Fruit fly (Drosophila melanogaster) whole organism, wandering third instar larva: Measurements from ENCODE around the gene Golgin84.

Experiments
- Abd-B ChIP-seq: fragments of >200 bp; optimal IDR thresholded peaks from 2 replicates; lab custom pipeline; 2017; ENCODE audit warnings: missing biosample characterization, missing genetic modification characterization
- CG32264 ChIP-seq: fragments of 200-800 bp; sonication (Bioruptor generic); optimal IDR thresholded peaks from 2 replicates; lab custom pipeline; 2016; ENCODE audit warnings: missing biosample characterization, missing genetic modification characterization
- CG9705 ChIP-seq: fragments of 200-800 bp; sonication (Bioruptor generic); optimal IDR thresholded peaks from 2 replicates; lab custom pipeline; 2018; ENCODE audit warnings: missing biosample characterization, mild to moderate bottlenecking, missing genetic modification characterization
- CrebA ChIP-seq: fragments of 200-800 bp; sonication (Bioruptor generic); optimal IDR thresholded peaks from 2 replicates; lab custom pipeline; 2016; ENCODE audit warnings: missing biosample characterization, mild to moderate bottlenecking, missing genetic modification characterization, borderline replicate concordance
- Dif ChIP-seq: fragments of 200-275, 200-300 bp; sonication (Bioruptor generic); optimal IDR thresholded peaks from 2 replicates; lab custom pipeline; 2018; ENCODE audit warnings: missing biosample characterization, missing genetic modification characterization; ENCODE audit not compliant: partially characterized antibody
- GATAd ChIP-seq: sonication (Bioruptor generic); optimal IDR thresholded peaks from 2 replicates; lab custom pipeline; 2016; ENCODE audit warnings: missing biosample characterization, missing genetic modification characterization
- HLH106 ChIP-seq: fragments of 200-800 bp; optimal IDR thresholded peaks from 3 replicates; lab custom pipeline; 2019; ENCODE audit warnings: missing biosample characterization, mild to moderate bottlenecking, missing genetic modification characterization, moderate library complexity
- Hnf4 ChIP-seq: fragments of 200-800 bp; sonication (Bioruptor generic); optimal IDR thresholded peaks from 2 replicates; lab custom pipeline; 2016; ENCODE audit warnings: missing biosample characterization, mild to moderate bottlenecking, missing genetic modification characterization
- Hr78 ChIP-seq: fragments of >200 bp; optimal IDR thresholded peaks from 2 replicates; lab custom pipeline; 2017; ENCODE audit warnings: missing biosample characterization, missing genetic modification characterization
- Hr83 ChIP-seq: fragments of 200-300 bp; sonication (Bioruptor generic); optimal IDR thresholded peaks from 2 replicates; lab custom pipeline; 2016; ENCODE audit warnings: missing biosample characterization, mild to moderate bottlenecking, missing genetic modification characterization, moderate library complexity; ENCODE audit not compliant: poor library complexity, severe bottlenecking
- Jra ChIP-seq: sonication (Bioruptor generic); optimal IDR thresholded peaks from 2 replicates; lab custom pipeline; 2016; ENCODE audit warnings: missing biosample characterization, missing genetic modification characterization
- Mio ChIP-seq: sonication (Bioruptor generic); optimal IDR thresholded peaks from 2 replicates; lab custom pipeline; 2016; ENCODE audit warnings: missing biosample characterization, missing genetic modification characterization
- Myc ChIP-seq: fragments of >200 bp; optimal IDR thresholded peaks from 2 replicates; lab custom pipeline; 2017
- N ChIP-seq: fragments of >200 bp; optimal IDR thresholded peaks from 2 replicates; lab custom pipeline; 2018; ENCODE audit warnings: missing biosample characterization, missing external identifiers, missing genetic modification characterization
- OdsH ChIP-seq: fragments of 200-800 bp; sonication (Bioruptor generic); optimal IDR thresholded peaks from 2 replicates; lab custom pipeline; 2016; ENCODE audit warnings: missing biosample characterization, mild to moderate bottlenecking, missing genetic modification characterization
- Rel ChIP-seq, 2 experiments: fragments of 200-800 bp; sonication (Bioruptor generic) in 1 of 2; optimal IDR thresholded peaks; 2 replicates in 1 of 2; 3 replicates in 1 of 2; lab custom pipeline; 2016 to 2019; ENCODE audit warnings: mild to moderate bottlenecking in 2 of 2, missing biosample characterization in 2 of 2, missing genetic modification characterization in 2 of 2, moderate library complexity in 1 of 2
- Sp1 ChIP-seq: fragments of 200-800 bp; sonication (Bioruptor generic); optimal IDR thresholded peaks from 3 replicates; lab custom pipeline; 2019; ENCODE audit warnings: missing biosample characterization, mild to moderate bottlenecking, missing genetic modification characterization, moderate library complexity
- br ChIP-seq: fragments of 200-800 bp; sonication (Bioruptor generic); optimal IDR thresholded peaks from 2 replicates; lab custom pipeline; 2016; ENCODE audit warnings: missing biosample characterization, missing genetic modification characterization
- dmrt93B ChIP-seq: fragments of 200-800 bp; sonication (Bioruptor generic); optimal IDR thresholded peaks from 2 replicates; lab custom pipeline; 2018; ENCODE audit warnings: missing biosample characterization, mild to moderate bottlenecking, missing genetic modification characterization
- dsf ChIP-seq: sonication (Bioruptor generic); optimal IDR thresholded peaks from 2 replicates; lab custom pipeline; 2016; ENCODE audit warnings: missing biosample characterization, missing genetic modification characterization, borderline replicate concordance
- foxo ChIP-seq, 2 experiments: fragments of 200-800 bp; sonication (Bioruptor generic); optimal IDR thresholded peaks; 2 replicates in 1 of 2; 3 replicates in 1 of 2; lab custom pipeline; 2016 to 2017; ENCODE audit warnings: missing biosample characterization in 2 of 2, missing genetic modification characterization in 2 of 2
- fru ChIP-seq: fragments of 200-800 bp; sonication (Bioruptor generic); optimal IDR thresholded peaks from 3 replicates; lab custom pipeline; 2016; ENCODE audit warnings: missing biosample characterization, mild to moderate bottlenecking, missing genetic modification characterization
- h ChIP-seq: fragments of 200-800 bp; sonication (Bioruptor generic); optimal IDR thresholded peaks from 3 replicates; lab custom pipeline; 2016; ENCODE audit warnings: missing biosample characterization, mild to moderate bottlenecking, missing genetic modification characterization
- jim ChIP-seq: fragments of 175-275, 200-325 bp; sonication (Bioruptor generic); optimal IDR thresholded peaks from 2 replicates; lab custom pipeline; 2016; ENCODE audit warnings: missing biosample characterization, mild to moderate bottlenecking, missing genetic modification characterization
- pan ChIP-seq: fragments of >200 bp; optimal IDR thresholded peaks from 2 replicates; lab custom pipeline; 2017
- psq ChIP-seq: fragments of 200-800 bp; sonication (Bioruptor generic); optimal IDR thresholded peaks from 3 replicates; lab custom pipeline; 2017; ENCODE audit warnings: missing biosample characterization, mild to moderate bottlenecking, missing genetic modification characterization, moderate library complexity
- rgr ChIP-seq: fragments of 200-800 bp; sonication (Bioruptor generic); optimal IDR thresholded peaks from 3 replicates; lab custom pipeline; 2016; ENCODE audit warnings: missing biosample characterization, mild to moderate bottlenecking, missing genetic modification characterization
- sage ChIP-seq: fragments of 200-800 bp; sonication (Bioruptor generic); optimal IDR thresholded peaks from 2 replicates; lab custom pipeline; 2016; ENCODE audit warnings: missing biosample characterization, mild to moderate bottlenecking, missing genetic modification characterization
- sv ChIP-seq: fragments of 200-800 bp; sonication (Bioruptor generic); optimal IDR thresholded peaks from 3 replicates; lab custom pipeline; 2016; ENCODE audit warnings: missing biosample characterization, missing genetic modification characterization
- usp ChIP-seq: fragments of >200 bp; optimal IDR thresholded peaks from 2 replicates; lab custom pipeline; 2017; ENCODE audit warnings: missing biosample characterization, missing genetic modification characterization
- woc ChIP-seq: sonication (Bioruptor generic); optimal IDR thresholded peaks from 2 replicates; lab custom pipeline; 2016; ENCODE audit warnings: missing biosample characterization, mild to moderate bottlenecking, missing genetic modification characterization

Gene Golgin84

dm6 chr3R:24364880-24365604 is 7.3 kb upstream of the Golgin84 start, which contains the start of the genes CG17784 and CG13613:
Gene CG17784 (minus strand): TSS chr3R:24364980.
Gene CG13613 (plus strand): TSS chr3R:24365554.
- TF ChIP-seq N (no peak), br (no peak), fru (no peak), Mio (GFP tag; lab: Kevin White, UChicago) (no peak), Dif (GFP tag; lab: Kevin White, UChicago) (no peak), Sp1 (no peak), Hnf4 (GFP tag; lab: Kevin White, UChicago) (no peak), pan (no peak), CG9705 (GFP tag; lab: Kevin White, UChicago) (no peak), sage (GFP tag; lab: Kevin White, UChicago) (no peak), OdsH (GFP tag; lab: Kevin White, UChicago) (no peak), woc (GFP tag; lab: Kevin White, UChicago) (no peak), GATAd (no peak), HLH106 (tag; lab: Kevin White, UChicago) (no peak), sv (GFP tag; lab: Kevin White, UChicago) (no peak), Myc (lab: Kevin White, UChicago) (no peak), dmrt93B (no peak), CrebA (GFP tag; lab: Kevin White, UChicago) (no peak), jim (GFP tag; lab: Kevin White, UChicago) (no peak)

DNA sequence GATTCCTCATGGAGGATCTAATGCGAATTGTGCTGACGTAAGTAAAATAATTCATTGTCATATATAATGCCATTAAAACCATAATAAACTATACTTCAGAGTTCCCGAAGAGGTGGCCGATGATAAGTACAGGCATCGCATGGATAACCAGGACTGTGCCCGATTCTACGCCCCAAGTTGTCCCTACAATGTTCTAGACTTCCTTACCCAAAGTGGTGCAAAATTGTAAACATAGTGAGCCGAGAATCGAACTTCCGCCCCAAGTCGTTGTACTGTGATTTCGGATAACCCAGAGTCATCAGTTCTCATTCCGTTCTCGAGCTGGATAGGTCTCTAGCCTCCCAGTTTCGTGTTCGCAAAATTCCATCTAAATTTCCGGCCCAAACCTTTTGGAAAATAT is 5.1 kb upstream of the Golgin84 start, which contains the start of gene CG33340:
Gene CG33340, plus strand, starts transcription at position 301 of the 400 bp plus-strand sequence.
- TF ChIP-seq Jra (GFP tag; lab: Kevin White, UChicago) = no peak
- TF ChIP-seq Hr83 (GFP tag; lab: Kevin White, UChicago) = no peak
- TF ChIP-seq psq (GFP tag; lab: Kevin White, UChicago) = no peak
- no peak for TF ChIP-seq Abd-B (GFP tag; lab: Kevin White, UChicago)
- no peak for TF ChIP-seq Myc (lab: Kevin White, UChicago)
- TF ChIP-seq sage (GFP tag; lab: Kevin White, UChicago) = no peak
- no peak for TF ChIP-seq dmrt93B
- no peak for TF ChIP-seq Rel (GFP tag; optimal IDR thresholded peaks at IDR 0.05; lab: Kevin White, UChicago)
- no peak for TF ChIP-seq Rel (tag; optimal IDR thresholded peaks at IDR 0.05; lab: Kevin White, UChicago)
- no peak for TF ChIP-seq Dif (GFP tag; lab: Kevin White, UChicago)
- TF ChIP-seq N = no peak
- TF ChIP-seq Mio (GFP tag; lab: Kevin White, UChicago) = no peak
- TF ChIP-seq sv (GFP tag; lab: Kevin White, UChicago) = no peak
- TF ChIP-seq usp = no peak
- TF ChIP-seq woc (GFP tag; lab: Kevin White, UChicago) = no peak
- no peak for TF ChIP-seq dsf (GFP tag; lab: Kevin White, UChicago)
- no peak for TF ChIP-seq Sp1
- no peak for TF ChIP-seq OdsH (GFP tag; lab: Kevin White, UChicago)
- TF ChIP-seq Hr78 (GFP tag; lab: Kevin White, UChicago) = no peak
- no peak for TF ChIP-seq CG9705 (GFP tag; lab: Kevin White, UChicago)

DNA sequence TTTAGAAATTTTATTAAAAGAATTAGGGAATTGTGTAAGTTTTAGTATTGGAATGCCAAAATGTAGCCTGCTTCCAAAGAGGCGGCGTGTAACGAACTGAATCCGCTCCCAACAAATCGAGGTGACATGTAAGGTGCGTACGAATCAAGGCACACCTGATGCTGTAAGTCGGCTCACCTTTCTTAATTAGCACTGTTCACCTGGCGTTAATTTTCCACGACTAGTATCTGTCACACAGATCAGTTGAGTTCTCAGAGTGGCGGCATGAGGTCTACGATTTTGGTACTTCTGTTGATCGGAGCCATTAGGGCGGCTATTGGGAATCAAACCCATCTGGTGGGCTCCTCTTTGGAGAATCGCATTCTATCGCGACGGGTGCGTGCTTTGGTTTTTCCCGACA is 3.8 kb upstream of the Golgin84 start, which contains the start of the genes CG5762 and CG33339:
Gene CG5762, minus strand, starts transcription at position 101 of the 400 bp plus-strand sequence.
Gene CG33339, plus strand, starts transcription at position 265 of the 400 bp plus-strand sequence.
- no peak for TF ChIP-seq dsf (GFP tag; lab: Kevin White, UChicago)
- no peak for TF ChIP-seq rgr (GFP tag; lab: Kevin White, UChicago)

DNA sequence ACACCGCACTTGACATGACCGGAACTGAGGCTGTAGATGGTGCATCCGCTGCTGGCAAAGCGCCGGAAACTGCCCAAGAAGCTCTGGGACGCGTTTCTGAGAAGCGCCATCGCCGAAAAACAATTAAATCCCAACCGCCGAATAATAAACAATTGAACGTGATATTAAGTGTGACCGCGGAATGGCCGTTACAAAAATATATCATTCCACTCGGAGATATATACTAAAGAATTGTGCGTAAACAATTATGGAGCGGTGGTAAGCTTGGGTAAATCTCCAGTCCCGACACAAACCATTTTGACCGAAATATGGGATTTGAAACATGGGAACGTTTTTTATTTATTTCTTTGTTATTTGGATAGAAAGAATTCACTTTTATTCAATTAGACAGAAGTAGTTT is 2.2 kb upstream of the Golgin84 start, which contains the start of gene CG18528:
Gene CG18528, minus strand, starts transcription at position 188 of the 400 bp plus-strand sequence.
- TF ChIP-seq Myc (lab: Kevin White, UChicago) = peak; percentile 57
- no peak for TF ChIP-seq Hr78 (GFP tag; lab: Kevin White, UChicago)

DNA sequence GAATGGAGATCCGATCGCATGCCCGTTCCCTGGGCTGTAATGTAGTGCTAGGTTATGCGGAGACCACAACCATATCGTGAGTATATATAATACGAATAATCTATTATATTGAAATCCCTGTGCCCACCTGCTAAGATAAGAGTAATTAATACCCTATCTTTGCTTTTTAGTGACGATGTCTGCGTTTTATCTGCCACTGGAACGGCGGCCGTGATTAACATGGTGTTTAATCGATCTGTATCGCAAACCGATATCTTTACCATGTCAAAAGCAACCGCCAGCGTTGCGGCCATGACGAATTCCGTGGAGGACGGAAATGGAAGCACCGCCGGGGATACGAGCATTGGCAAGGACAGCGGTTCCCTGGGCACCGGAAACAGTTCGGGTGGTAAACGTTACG is 4.3 kb downstream of the Golgin84 start:
- no peak for TF ChIP-seq usp
- no peak for TF ChIP-seq CrebA (GFP tag; lab: Kevin White, UChicago)
- TF ChIP-seq N = no peak
- no peak for TF ChIP-seq foxo (GFP tag; optimal IDR thresholded peaks at IDR 0.05; lab: Kevin White, UChicago)
- no peak for TF ChIP-seq dsf (GFP tag; lab: Kevin White, UChicago)
- no peak for TF ChIP-seq pan
- no peak for TF ChIP-seq GATAd
- TF ChIP-seq h (GFP tag; lab: Kevin White, UChicago) = no peak
- TF ChIP-seq CG32264 (GFP tag; lab: Kevin White, UChicago) = no peak
- TF ChIP-seq Dif (GFP tag; lab: Kevin White, UChicago) = no peak
- TF ChIP-seq woc (GFP tag; lab: Kevin White, UChicago) = no peak
